Worm (Caenorhabditis elegans) whole organism, L4 larva: ENCODE measurements around the gene T19E7.6.

Source experiments
- ces-1 ChIP-seq: fragments of 150-350 bp; sonication (generic microtip); optimal IDR thresholded peaks from 4 replicates; lab custom pipeline; 2014; ENCODE audit warnings: missing biosample characterization, missing genetic modification reagents, missing genetic modification characterization
- cey-2 ChIP-seq: sonication (generic microtip); optimal IDR thresholded peaks from 3 replicates; lab custom pipeline; 2017; ENCODE audit warnings: missing genetic modification characterization, mild to moderate bottlenecking, missing compliant biosample characterization, antibody characterized with exemption, borderline replicate concordance; ENCODE audit not compliant: insufficient read depth
- daf-8 ChIP-seq: fragments of 200-800 bp; sonication (Bioruptor generic); IDR thresholded peaks from 2 replicates; pipeline ENCODE4 v1.3.6; 2022; ENCODE audit warnings: missing genetic modification characterization, missing compliant biosample characterization
- lin-13 ChIP-seq: fragments of 150-350 bp; optimal IDR thresholded peaks from 2 replicates; lab custom pipeline; 2014; ENCODE audit warnings: missing biosample characterization, missing genetic modification reagents, missing genetic modification characterization
- mdt-29 ChIP-seq: fragments of 200-800 bp; sonication (Bioruptor generic); IDR thresholded peaks from 2 replicates; pipeline ENCODE4 v1.3.6; 2022; ENCODE audit warnings: missing genetic modification reagents, missing genetic modification characterization, missing compliant biosample characterization

DNA sequence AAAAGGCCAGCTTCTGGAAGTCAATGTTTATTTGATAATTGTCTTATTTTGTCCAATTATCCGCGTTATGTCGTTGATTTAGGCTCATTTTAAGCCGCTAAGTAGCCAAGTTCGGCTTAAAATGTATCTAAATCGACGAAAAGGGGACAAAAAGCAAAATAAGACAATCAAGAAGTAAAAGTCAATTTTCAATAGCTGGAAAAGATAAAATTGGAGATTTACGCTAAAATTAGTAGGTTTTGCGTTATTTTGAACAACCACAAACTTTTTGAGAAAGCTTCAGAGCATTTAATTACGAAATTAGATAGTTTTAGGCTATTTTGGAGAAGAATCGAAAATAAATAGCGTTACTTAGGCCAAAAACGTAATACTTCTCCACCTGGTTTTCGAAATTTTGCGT lies 6.4 kb downstream of the T19E7.6 start:
- no peak for TF ChIP-seq cey-2
- TF ChIP-seq mdt-29 (GFP tag; lab: Robert Waterston, UW) = no peak
- TF ChIP-seq ces-1 = no peak
- TF ChIP-seq lin-13 (GFP tag; lab: Kevin White, UChicago) = no peak
- TF ChIP-seq daf-8 = no peak
